Fruit fly (Drosophila melanogaster) whole organism, embryonic: ENCODE results near the gene CG32645.

Experiments used
- Abd-B ChIP-seq: fragments of 200-800 bp; sonication (Bioruptor generic); optimal IDR thresholded peaks from 2 replicates; lab custom pipeline; 2018; ENCODE audit warnings: missing biosample characterization, mild to moderate bottlenecking, missing genetic modification characterization, moderate library complexity
- B-H1 ChIP-seq: fragments of 200-800 bp; sonication (Bioruptor generic); IDR thresholded peaks from 3 replicates; pipeline ENCODE4 v1.3.6; 2022; ENCODE audit warnings: missing biosample characterization, missing genetic modification characterization
- Blimp-1 ChIP-seq: fragments of 200-800 bp; sonication (Bioruptor generic); optimal IDR thresholded peaks from 3 replicates; lab custom pipeline; 2018; ENCODE audit warnings: missing biosample characterization, missing genetic modification characterization, mild to moderate bottlenecking, moderate library complexity, missing genetic modification reagents
- CG10979 ChIP-seq: fragments of 200-800 bp; sonication (Bioruptor generic); optimal IDR thresholded peaks from 2 replicates; lab custom pipeline; 2018; ENCODE audit warnings: missing biosample characterization, mild to moderate bottlenecking, missing genetic modification characterization, moderate library complexity
- CG12155 ChIP-seq: fragments of 200-800 bp; sonication (Bioruptor generic); optimal IDR thresholded peaks from 3 replicates; lab custom pipeline; 2016; ENCODE audit warnings: missing biosample characterization, missing genetic modification characterization
- CG12391 ChIP-seq: fragments of 200-800 bp; sonication (Bioruptor generic); optimal IDR thresholded peaks from 3 replicates; lab custom pipeline; 2018; ENCODE audit warnings: missing biosample characterization, mild to moderate bottlenecking, missing genetic modification characterization, moderate library complexity
- CG13424 ChIP-seq: fragments of 200-800 bp; sonication (Bioruptor generic); optimal IDR thresholded peaks from 2 replicates; lab custom pipeline; 2019; ENCODE audit warnings: missing biosample characterization, mild to moderate bottlenecking, missing genetic modification characterization, moderate library complexity
- CG13894 ChIP-seq: fragments of 200-800 bp; sonication (Bioruptor generic); optimal IDR thresholded peaks from 3 replicates; lab custom pipeline; 2018; ENCODE audit warnings: missing biosample characterization, mild to moderate bottlenecking, missing genetic modification characterization, moderate library complexity
- CG14441 ChIP-seq: fragments of 200-800 bp; sonication (Bioruptor generic); IDR thresholded peaks from 2 replicates; pipeline ENCODE4 v1.3.6; 2022; ENCODE audit warnings: missing biosample characterization, missing genetic modification characterization
- CG14860 ChIP-seq: fragments of 200-800 bp; sonication (Bioruptor generic); IDR thresholded peaks from 3 replicates; pipeline ENCODE4 v1.3.6; 2022; ENCODE audit warnings: missing biosample characterization, missing genetic modification characterization; ENCODE audit not compliant: partially characterized antibody
- CG15269 ChIP-seq: fragments of 200-800 bp; sonication (Bioruptor generic); optimal IDR thresholded peaks from 2 replicates; lab custom pipeline; 2018; ENCODE audit warnings: missing biosample characterization, mild to moderate bottlenecking, missing genetic modification characterization, moderate library complexity
- CG17328 ChIP-seq: fragments of 200-800 bp; sonication (Bioruptor generic); IDR thresholded peaks from 2 replicates; pipeline ENCODE4 v1.3.6; 2022; ENCODE audit warnings: missing biosample characterization, missing genetic modification characterization
- CG17359 ChIP-seq: fragments of 200-800 bp; sonication (Bioruptor generic); optimal IDR thresholded peaks from 3 replicates; lab custom pipeline; 2018; ENCODE audit warnings: missing biosample characterization, mild to moderate bottlenecking, missing genetic modification characterization, moderate library complexity
- CG17385 ChIP-seq: fragments of 200-800 bp; sonication (Bioruptor generic); optimal IDR thresholded peaks from 3 replicates; lab custom pipeline; 2018; ENCODE audit warnings: missing biosample characterization, mild to moderate bottlenecking, missing genetic modification characterization
- CG2116 ChIP-seq: fragments of 200-800 bp; sonication (Bioruptor generic); optimal IDR thresholded peaks from 3 replicates; lab custom pipeline; 2018; ENCODE audit warnings: missing biosample characterization, mild to moderate bottlenecking, missing genetic modification characterization
- CG2120 ChIP-seq: fragments of 200-800 bp; sonication (Bioruptor generic); optimal IDR thresholded peaks from 3 replicates; lab custom pipeline; 2016; ENCODE audit warnings: missing biosample characterization, missing genetic modification characterization
- CG2129 ChIP-seq: fragments of 200-800 bp; sonication (Bioruptor generic); IDR thresholded peaks from 2 replicates; pipeline ENCODE4 v1.3.6; 2022; ENCODE audit warnings: missing biosample characterization, missing genetic modification characterization; ENCODE audit not compliant: partially characterized antibody
- CG2678 ChIP-seq: fragments of 200-800 bp; sonication (Bioruptor generic); optimal IDR thresholded peaks from 3 replicates; lab custom pipeline; 2019; ENCODE audit warnings: missing biosample characterization, mild to moderate bottlenecking, missing genetic modification characterization, moderate library complexity
- CG34422 ChIP-seq: fragments of 200-800 bp; sonication (Bioruptor generic); IDR thresholded peaks from 3 replicates; pipeline ENCODE4 v1.3.6; 2022; ENCODE audit warnings: missing biosample characterization, missing genetic modification characterization
- CG3847 ChIP-seq: fragments of 200-800 bp; sonication (Bioruptor generic); IDR thresholded peaks from 2 replicates; pipeline ENCODE4 v1.3.6; 2022; ENCODE audit warnings: missing biosample characterization, missing genetic modification characterization
- CG6272 ChIP-seq: fragments of 200-800 bp; sonication (Bioruptor generic); IDR thresholded peaks from 2 replicates; pipeline ENCODE4 v1.3.6; 2022; ENCODE audit warnings: missing biosample characterization, missing genetic modification characterization
- CG9437 ChIP-seq: fragments of 200-800 bp; sonication (Bioruptor generic); optimal IDR thresholded peaks from 2 replicates; lab custom pipeline; 2018; ENCODE audit warnings: missing biosample characterization, mild to moderate bottlenecking, missing genetic modification characterization
- CG9609 ChIP-seq: fragments of 200-800 bp; sonication (Bioruptor generic); optimal IDR thresholded peaks from 3 replicates; lab custom pipeline; 2016; ENCODE audit warnings: missing biosample characterization, missing genetic modification characterization
- CG9727 ChIP-seq: fragments of 200-800 bp; sonication (Bioruptor generic); optimal IDR thresholded peaks from 3 replicates; lab custom pipeline; 2017; ENCODE audit warnings: missing biosample characterization, mild to moderate bottlenecking, missing genetic modification characterization
- CG9876 ChIP-seq: fragments of 200-800 bp; sonication (Bioruptor generic); optimal IDR thresholded peaks from 2 replicates; lab custom pipeline; 2016; ENCODE audit warnings: missing biosample characterization, missing genetic modification characterization
- CHES-1-like ChIP-seq: fragments of 200-800 bp; sonication (Bioruptor generic); optimal IDR thresholded peaks from 2 replicates; lab custom pipeline; 2016; ENCODE audit warnings: missing biosample characterization, missing genetic modification characterization
- E2f2 ChIP-seq: fragments of 200-800 bp; sonication (Bioruptor generic); IDR thresholded peaks from 2 replicates; pipeline ENCODE4 v1.3.6; 2022; ENCODE audit warnings: missing biosample characterization, missing genetic modification characterization
- Max ChIP-seq: fragments of 200-800 bp; sonication (Bioruptor generic); optimal IDR thresholded peaks from 2 replicates; lab custom pipeline; 2016; ENCODE audit warnings: missing biosample characterization, mild to moderate bottlenecking, missing genetic modification characterization
- Med ChIP-seq: fragments of 200-800 bp; sonication (Bioruptor generic); peaks from one replicate; lab custom pipeline; 2016; ENCODE audit warnings: missing biosample characterization, missing genetic modification characterization, mild to moderate bottlenecking, inconsistent platforms, moderate library complexity
- NC2β ChIP-seq: fragments of 200-800 bp; sonication (Bioruptor generic); optimal IDR thresholded peaks from 2 replicates; lab custom pipeline; 2016; ENCODE audit warnings: missing biosample characterization, missing genetic modification characterization
- Sin3A ChIP-seq: fragments of >200 bp; optimal IDR thresholded peaks from 2 replicates; lab custom pipeline; 2018
- Six4 ChIP-seq: fragments of 200-800 bp; sonication (Bioruptor generic); optimal IDR thresholded peaks from 2 replicates; lab custom pipeline; 2016; ENCODE audit warnings: missing biosample characterization, missing genetic modification characterization
- Sox100B ChIP-seq: fragments of 200-800 bp; sonication (Bioruptor generic); optimal IDR thresholded peaks from 3 replicates; lab custom pipeline; 2018; ENCODE audit warnings: missing biosample characterization, mild to moderate bottlenecking, missing genetic modification characterization
- Trl ChIP-seq, 3 experiments: fragments of >200 bp in 2 of 3; fragments of 200-800 bp in 1 of 3; sonication (Bioruptor generic) in 1 of 3; optimal IDR thresholded peaks; 2 replicates in 1 of 3; 3 replicates in 2 of 3; lab custom pipeline; 2016 to 2017; ENCODE audit warnings: missing biosample characterization in 1 of 3, missing genetic modification characterization in 1 of 3
- amos ChIP-seq: fragments of 200-800 bp; sonication (Bioruptor generic); IDR thresholded peaks from 2 replicates; pipeline ENCODE4 v1.3.6; 2022; ENCODE audit warnings: missing biosample characterization, missing genetic modification characterization; ENCODE audit not compliant: partially characterized antibody
- aop ChIP-seq: fragments of 200-800 bp; sonication (Bioruptor generic); IDR thresholded peaks from 2 replicates; pipeline ENCODE4 v1.3.6; 2022; ENCODE audit warnings: missing biosample characterization, missing genetic modification characterization
- btn ChIP-seq: fragments of 200-800 bp; sonication (Bioruptor generic); optimal IDR thresholded peaks from 2 replicates; lab custom pipeline; 2016; ENCODE audit warnings: missing biosample characterization, missing genetic modification characterization
- crc ChIP-seq: fragments of 200-800 bp; sonication (Bioruptor generic); optimal IDR thresholded peaks from 2 replicates; lab custom pipeline; 2016; ENCODE audit warnings: missing biosample characterization, missing genetic modification characterization
- emc ChIP-seq: fragments of 200-800 bp; sonication (Bioruptor generic); optimal IDR thresholded peaks from 2 replicates; lab custom pipeline; 2016; ENCODE audit warnings: missing biosample characterization, missing genetic modification characterization
- fd102C ChIP-seq: fragments of 200-800 bp; sonication (Bioruptor generic); optimal IDR thresholded peaks from 2 replicates; lab custom pipeline; 2018; ENCODE audit warnings: missing biosample characterization, mild to moderate bottlenecking, missing genetic modification characterization, moderate library complexity
- hb ChIP-seq: fragments of 200-800 bp; sonication (Bioruptor generic); IDR thresholded peaks from 3 replicates; pipeline ENCODE4 v1.3.6; 2022; ENCODE audit warnings: missing biosample characterization, missing genetic modification characterization; ENCODE audit not compliant: partially characterized antibody
- her ChIP-seq: fragments of 200-800 bp; sonication (Bioruptor generic); optimal IDR thresholded peaks from 2 replicates; lab custom pipeline; 2016; ENCODE audit warnings: missing biosample characterization, missing genetic modification characterization
- hth ChIP-seq: fragments of >200 bp; optimal IDR thresholded peaks from 2 replicates; lab custom pipeline; 2017; ENCODE audit warnings: inconsistent platforms
- knrl ChIP-seq: fragments of 200-800 bp; sonication (Bioruptor generic); IDR thresholded peaks from 3 replicates; pipeline ENCODE4 v1.3.6; 2022; ENCODE audit warnings: missing biosample characterization, missing genetic modification characterization; ENCODE audit not compliant: partially characterized antibody
- lbe ChIP-seq: fragments of 200-800 bp; sonication (Bioruptor generic); optimal IDR thresholded peaks from 2 replicates; lab custom pipeline; 2016; ENCODE audit warnings: missing biosample characterization, mild to moderate bottlenecking, missing genetic modification characterization
- lmd ChIP-seq: fragments of 200-800 bp; sonication (Bioruptor generic); IDR thresholded peaks from 2 replicates; pipeline ENCODE4 v1.3.6; 2022; ENCODE audit warnings: missing biosample characterization, missing genetic modification characterization
- org-1 ChIP-seq: fragments of 200-800 bp; sonication (Bioruptor generic); optimal IDR thresholded peaks from 2 replicates; lab custom pipeline; 2017; ENCODE audit warnings: missing biosample characterization, missing genetic modification characterization
- phol ChIP-seq: fragments of 200-800 bp; sonication (Bioruptor generic); optimal IDR thresholded peaks from 3 replicates; lab custom pipeline; 2018; ENCODE audit warnings: missing biosample characterization, mild to moderate bottlenecking, missing genetic modification characterization, moderate library complexity
- slbo ChIP-seq: fragments of 200-800 bp; sonication (Bioruptor generic); IDR thresholded peaks from 2 replicates; pipeline ENCODE4 v1.3.6; 2022; ENCODE audit warnings: missing biosample characterization, missing genetic modification characterization

Gene CG32645

dm6 chrX:13094085-13094764 lies 44.8 kb upstream of the CG32645 start, which contains the start of gene CG2200 (continued):
- TF ChIP-seq CG17385 (peak; percentile 19), CG14441 (GFP tag; lab: Robert Waterston, UW) (peak; percentile 51; the same call in 1 of the 2 replicates), Six4 (GFP tag; lab: Kevin White, UChicago) (peak; percentile 31), CG13424 (tag; lab: Kevin White, UChicago) (peak; percentile 37), E2f2 (GFP tag; lab: Robert Waterston, UW) (peak; percentile 73), Max (peak; percentile 2), crc (GFP tag; lab: Kevin White, UChicago) (no peak), CG9609 (GFP tag; lab: Kevin White, UChicago) (peak; percentile 13), Blimp-1 (GFP tag; lab: Kevin White, UChicago) (no peak), Sox100B (GFP tag; lab: Kevin White, UChicago) (peak; percentile 0), phol (tag; lab: Kevin White, UChicago) (peak; percentile 36), aop (GFP tag; lab: Robert Waterston, UW) (no peak), amos (GFP tag; lab: Robert Waterston, UW) (peak; percentile 76), CG10979 (tag; lab: Kevin White, UChicago) (peak; percentile 13), CG17328 (GFP tag; lab: Robert Waterston, UW) (peak; percentile 41; the same call in 1 of the 2 replicates), CG14860 (GFP tag; lab: Robert Waterston, UW) (peak; percentile 86), lbe (GFP tag; lab: Kevin White, UChicago) (peak; percentile 71), CG15269 (tag; lab: Kevin White, UChicago) (peak; percentile 22), Abd-B (GFP tag; lab: Kevin White, UChicago) (peak; percentile 44), CG2129 (peak; percentile 62), hth (lab: Kevin White, UChicago) (no peak), btn (GFP tag; lab: Kevin White, UChicago) (no peak), hb (GFP tag; lab: Robert Waterston, UW) (peak; percentile 87), knrl (peak; percentile 88), Sin3A (lab: Kevin White, UChicago) (peak; percentile 24), CG3847 (peak; percentile 51), lmd (GFP tag; lab: Robert Waterston, UW) (peak; percentile 26; the same call in 1 of the 2 replicates), CG9876 (GFP tag; lab: Kevin White, UChicago) (no peak), CG17359 (tag; lab: Kevin White, UChicago) (peak; percentile 23), B-H1 (GFP tag; lab: Robert Waterston, UW) (peak; percentile 24; the same call in 1 of the 3 replicates), Trl (optimal IDR thresholded peaks at IDR 0.05; lab: Kevin White, UChicago) (no peak), Trl (GFP tag; optimal IDR thresholded peaks at IDR 0.05; lab: Kevin White, UChicago) (peak; percentile 13), CG12155 (GFP tag; lab: Kevin White, UChicago) (peak; percentile 26), CG2120 (peak; percentile 65), CG9727 (GFP tag; lab: Kevin White, UChicago) (peak; percentile 9), CHES-1-like (GFP tag; lab: Kevin White, UChicago) (peak; percentile 35), her (GFP tag; lab: Kevin White, UChicago) (peak; percentile 0), CG9437 (GFP tag; lab: Kevin White, UChicago) (peak; percentile 50), Med (GFP tag; lab: Kevin White, UChicago) (peak; percentile 90), CG6272 (GFP tag; lab: Robert Waterston, UW) (peak; percentile 45; the same call in 1 of the 2 replicates), CG34422 (0 out of 3 replicates have a peak, but pooled peaks have one; percentile 51), org-1 (no peak), CG2116 (peak; percentile 97), slbo (GFP tag; lab: Robert Waterston, UW) (peak; percentile 66), CG12391 (tag; lab: Kevin White, UChicago) (peak; percentile 42), CG2678 (peak; percentile 26), fd102C (no peak), CG13894 (tag; lab: Kevin White, UChicago) (peak; percentile 41), emc (GFP tag; lab: Kevin White, UChicago) (no peak), NC2β (GFP tag; lab: Kevin White, UChicago) (no peak)
